Worm (Caenorhabditis elegans) whole organism, L4/young adult: ENCODE data around the gene phyh-1.

Experiments used
- W03F9.2 ChIP-seq: fragments of 150-350 bp; optimal IDR thresholded peaks from 2 replicates; lab custom pipeline; 2014; ENCODE audit warnings: missing biosample characterization, missing genetic modification characterization
- him-1 ChIP-seq: sonication (generic microtip); optimal IDR thresholded peaks from 2 replicates; lab custom pipeline; 2016; ENCODE audit warnings: missing genotype, missing genetic modification reagents, missing genetic modification characterization, missing compliant biosample characterization

DNA sequence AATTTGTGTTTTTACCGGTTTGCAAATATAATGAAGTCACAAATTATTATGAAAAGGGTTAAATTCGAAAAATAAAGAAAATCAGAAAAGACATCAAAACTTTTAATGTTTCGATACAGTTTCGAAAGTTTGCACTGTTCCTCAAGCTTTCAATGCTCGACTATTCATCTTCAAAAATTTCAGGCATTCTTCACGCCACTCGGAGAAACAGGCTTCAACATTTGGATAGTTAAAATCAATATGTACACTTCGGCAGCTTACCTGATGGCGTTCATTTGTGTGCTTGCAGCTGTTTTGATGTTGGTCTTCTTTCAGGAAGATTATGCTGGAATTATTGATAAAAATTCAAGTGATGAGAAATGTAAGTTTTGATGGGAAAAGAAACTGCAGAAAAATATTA lies 12.0 kb downstream of the phyh-1 start:
- TF ChIP-seq him-1 (tag; lab: Kevin White, UChicago) (no peak), W03F9.2 (tag; lab: Kevin White, UChicago) (no peak)
